Worm (Caenorhabditis elegans): ENCODE data around the gene C02F4.5.
A peak's percentile ranks its signal among the peaks of the same experiment; 100 is the strongest.

The C02F4.5 gene

ce11 chrIV:10503750-10504232, 20.2 kb downstream of the C02F4.5 start (continued):
- TF ChIP-seq alr-1 (tag; optimal IDR thresholded peaks at IDR 0.05) (no peak), unc-55 (GFP tag; optimal IDR thresholded peaks at IDR 0.05) (peak; percentile 88), snpc-4 (tag; optimal IDR thresholded peaks at IDR 0.05) (no peak), unc-62 (GFP tag; optimal IDR thresholded peaks at IDR 0.05) (no peak), egl-27 (tag; optimal IDR thresholded peaks at IDR 0.05) (peak; percentile 23), mab-5 (tag; optimal IDR thresholded peaks at IDR 0.05) (no peak), blmp-1 (tag; optimal IDR thresholded peaks at IDR 0.05; ENCODE audit: insufficient read depth) (no peak), C34F6.9 (tag; optimal IDR thresholded peaks at IDR 0.05) (peak; percentile 79), nhr-10 (tag; optimal IDR thresholded peaks at IDR 0.05) (no peak), ceh-82 (tag; optimal IDR thresholded peaks at IDR 0.05) (peak; percentile 50), nhr-23 (tag; optimal IDR thresholded peaks at IDR 0.05) (no peak)

DNA sequence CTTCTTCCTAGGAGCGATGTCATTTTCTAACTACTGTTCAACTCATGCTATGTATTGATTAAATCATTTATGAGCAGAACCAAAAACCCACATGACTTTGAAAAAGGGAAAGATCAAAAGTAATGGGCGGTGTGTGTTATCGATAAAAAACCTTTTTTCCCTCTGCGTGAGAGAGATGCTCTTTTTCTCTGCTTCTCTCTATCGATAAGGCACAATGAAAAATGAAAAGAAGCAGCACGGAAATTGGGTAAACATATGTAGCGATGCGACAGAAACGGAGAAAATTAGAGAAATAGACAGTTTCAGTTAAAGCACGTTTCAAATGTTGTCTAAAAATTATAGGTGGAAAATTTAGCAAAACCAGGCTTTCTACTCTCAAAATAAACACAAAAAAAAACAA, 21.6 kb downstream of the C02F4.5 start:
- TF ChIP-seq nhr-129 (tag; optimal IDR thresholded peaks at IDR 0.05) (peak; percentile 79), skn-1 (tag; optimal IDR thresholded peaks at IDR 0.05) (no peak), ztf-11 (tag; optimal IDR thresholded peaks at IDR 0.05) (no peak), dmd-4 (tag; optimal IDR thresholded peaks at IDR 0.05) (no peak), mab-5 (tag; optimal IDR thresholded peaks at IDR 0.05) (no peak), sem-4 (tag; optimal IDR thresholded peaks at IDR 0.05) (no peak), fos-1 (tag; optimal IDR thresholded peaks at IDR 0.05) (peak; percentile 85), nhr-21 (tag; optimal IDR thresholded peaks at IDR 0.05) (no peak), lin-11 (tag; optimal IDR thresholded peaks at IDR 0.05) (no peak), lin-39 (tag; optimal IDR thresholded peaks at IDR 0.05) (no peak), ama-1 (optimal IDR thresholded peaks at IDR 0.05) (peak; percentile 38), Y55F3AM.14 (GFP tag; optimal IDR thresholded peaks at IDR 0.05) (no peak), egl-27 (tag; optimal IDR thresholded peaks at IDR 0.05) (no peak), nhr-25 (tag; optimal IDR thresholded peaks at IDR 0.05) (no peak), snpc-4 (tag; optimal IDR thresholded peaks at IDR 0.05) (no peak), peb-1 (tag; optimal IDR thresholded peaks at IDR 0.05) (no peak), ZK546.5 (tag; optimal IDR thresholded peaks at IDR 0.05) (no peak), lsy-2 (tag; optimal IDR thresholded peaks at IDR 0.05) (peak in 1 of 2 experiments; percentile 50), unc-39 (tag; optimal IDR thresholded peaks at IDR 0.05) (no peak), nhr-23 (tag; optimal IDR thresholded peaks at IDR 0.05) (no peak), nhr-237 (tag; optimal IDR thresholded peaks at IDR 0.05) (no peak), mdl-1 (tag; optimal IDR thresholded peaks at IDR 0.05) (peak in 1 of 2 experiments; percentile 15), mbf-1 (tag; optimal IDR thresholded peaks at IDR 0.05) (no peak), gmeb-1 (tag; optimal IDR thresholded peaks at IDR 0.05) (peak; percentile 53), sma-3 (GFP tag; optimal IDR thresholded peaks at IDR 0.05) (peak; percentile 19), C34F6.9 (tag; optimal IDR thresholded peaks at IDR 0.05) (peak; percentile 72), R02D3.7 (tag; optimal IDR thresholded peaks at IDR 0.05) (no peak), aly-2 (tag; optimal IDR thresholded peaks at IDR 0.05) (no peak), lin-13 (GFP tag; optimal IDR thresholded peaks at IDR 0.05) (no peak), ztf-1 (GFP tag; conservative IDR thresholded peaks at IDR 0.05) (no peak), alr-1 (tag; optimal IDR thresholded peaks at IDR 0.05) (no peak), nhr-6 (tag; optimal IDR thresholded peaks at IDR 0.05) (no peak), sma-9 (GFP tag; optimal IDR thresholded peaks at IDR 0.05) (peak; percentile 77), sma-9 (tag; optimal IDR thresholded peaks at IDR 0.05) (no peak), unc-55 (GFP tag; optimal IDR thresholded peaks at IDR 0.05) (peak; percentile 36), crh-2 (tag; optimal IDR thresholded peaks at IDR 0.05) (peak; percentile 82), nhr-77 (tag; optimal IDR thresholded peaks at IDR 0.05) (no peak), F13H6.1 (tag; optimal IDR thresholded peaks at IDR 0.05) (peak; percentile 71), ceh-16 (tag; optimal IDR thresholded peaks at IDR 0.05) (no peak), nhr-12 (tag; optimal IDR thresholded peaks at IDR 0.05) (no peak), ztf-4 (tag; optimal IDR thresholded peaks at IDR 0.05) (peak; percentile 38), elt-1 (tag; optimal IDR thresholded peaks at IDR 0.05) (no peak), nhr-10 (tag; optimal IDR thresholded peaks at IDR 0.05) (no peak), nhr-11 (tag; optimal IDR thresholded peaks at IDR 0.05) (no peak), blmp-1 (tag; optimal IDR thresholded peaks at IDR 0.05; ENCODE audit: insufficient read depth) (no peak), ceh-82 (tag; optimal IDR thresholded peaks at IDR 0.05) (no peak), unc-62 (GFP tag; optimal IDR thresholded peaks at IDR 0.05) (no peak), zag-1 (tag; optimal IDR thresholded peaks at IDR 0.05) (no peak), elt-3 (tag; optimal IDR thresholded peaks at IDR 0.05) (no peak)

All from whole organism, L2 larva.